Fruit fly (Drosophila melanogaster) whole organism, embryonic: ENCODE measurements around the gene neb.

Experiments used
- Antp ChIP-seq: fragments of 200-800 bp; sonication (Bioruptor generic); optimal IDR thresholded peaks from 3 replicates; lab custom pipeline; 2016; ENCODE audit warnings: missing biosample characterization, missing genetic modification characterization
- Atf6 ChIP-seq: fragments of 200-800 bp; sonication (Bioruptor generic); IDR thresholded peaks from 2 replicates; pipeline ENCODE4 v1.3.6; 2022; ENCODE audit warnings: missing biosample characterization, missing genetic modification characterization
- Bgb ChIP-seq: fragments of 200-800 bp; sonication (Bioruptor generic); IDR thresholded peaks from 2 replicates; pipeline ENCODE4 v1.3.6; 2022; ENCODE audit warnings: missing biosample characterization, missing genetic modification characterization; ENCODE audit not compliant: partially characterized antibody
- CG10147 ChIP-seq: fragments of 200-800 bp; sonication (Bioruptor generic); optimal IDR thresholded peaks from 2 replicates; lab custom pipeline; 2019; ENCODE audit warnings: missing biosample characterization, mild to moderate bottlenecking, missing genetic modification characterization, moderate library complexity
- CG10267 ChIP-seq: fragments of 200-800 bp; sonication (Bioruptor generic); optimal IDR thresholded peaks from 2 replicates; lab custom pipeline; 2018; ENCODE audit warnings: missing biosample characterization, mild to moderate bottlenecking, missing genetic modification characterization, moderate library complexity
- CG10431 ChIP-seq: fragments of 200-800 bp; sonication (Bioruptor generic); optimal IDR thresholded peaks from 3 replicates; lab custom pipeline; 2018; ENCODE audit warnings: missing biosample characterization, mild to moderate bottlenecking, missing genetic modification characterization
- CG11398 ChIP-seq: fragments of 200-800 bp; sonication (Bioruptor generic); optimal IDR thresholded peaks from 2 replicates; lab custom pipeline; 2016; ENCODE audit warnings: missing biosample characterization, missing genetic modification characterization
- CG11504 ChIP-seq: fragments of 200-800 bp; sonication (Bioruptor generic); optimal IDR thresholded peaks from 3 replicates; lab custom pipeline; 2019; ENCODE audit warnings: missing biosample characterization, mild to moderate bottlenecking, missing genetic modification characterization, moderate library complexity
- CG12104 ChIP-seq: fragments of 200-800 bp; sonication (Bioruptor generic); optimal IDR thresholded peaks from 3 replicates; lab custom pipeline; 2016; ENCODE audit warnings: missing biosample characterization, missing genetic modification characterization
- CG13296 ChIP-seq: fragments of 200-800 bp; sonication (Bioruptor generic); optimal IDR thresholded peaks from 3 replicates; lab custom pipeline; 2018; ENCODE audit warnings: missing biosample characterization, mild to moderate bottlenecking, missing genetic modification characterization
- CG14710 ChIP-seq: fragments of 200-800 bp; sonication (Bioruptor generic); optimal IDR thresholded peaks from 3 replicates; lab custom pipeline; 2019; ENCODE audit warnings: missing biosample characterization, mild to moderate bottlenecking, missing genetic modification characterization, moderate library complexity
- CG1602 ChIP-seq: fragments of 200-800 bp; sonication (Bioruptor generic); optimal IDR thresholded peaks from 3 replicates; lab custom pipeline; 2016; ENCODE audit warnings: missing biosample characterization, missing genetic modification characterization
- CG17612 ChIP-seq: fragments of 200-800 bp; sonication (Bioruptor generic); IDR thresholded peaks from 2 replicates; pipeline ENCODE4 v1.3.6; 2022; ENCODE audit warnings: missing biosample characterization, missing genetic modification characterization
- CG2712 ChIP-seq: fragments of 200-800 bp; optimal IDR thresholded peaks from 3 replicates; lab custom pipeline; 2019; ENCODE audit warnings: missing biosample characterization, mild to moderate bottlenecking, missing genetic modification characterization, moderate library complexity
- CG34376 ChIP-seq: fragments of 200-800 bp; sonication (Bioruptor generic); optimal IDR thresholded peaks from 2 replicates; lab custom pipeline; 2018; ENCODE audit warnings: missing biosample characterization, mild to moderate bottlenecking, missing genetic modification characterization
- CG4730 ChIP-seq: fragments of 200-800 bp; sonication (Bioruptor generic); IDR thresholded peaks from 2 replicates; pipeline ENCODE4 v1.3.6; 2022; ENCODE audit warnings: missing biosample characterization, missing genetic modification characterization
- CG5180 ChIP-seq: fragments of 200-800 bp; sonication (Bioruptor generic); optimal IDR thresholded peaks from 3 replicates; lab custom pipeline; 2017; ENCODE audit warnings: missing biosample characterization, missing genetic modification characterization, mild to moderate bottlenecking, moderate library complexity, missing genetic modification reagents
- CG7357 ChIP-seq: fragments of 200-800 bp; sonication (Bioruptor generic); IDR thresholded peaks from 3 replicates; pipeline ENCODE4 v1.3.6; 2022; ENCODE audit warnings: missing biosample characterization, missing genetic modification characterization
- CG7928 ChIP-seq: fragments of 200-800 bp; sonication (Bioruptor generic); optimal IDR thresholded peaks from 2 replicates; lab custom pipeline; 2017; ENCODE audit warnings: missing biosample characterization, mild to moderate bottlenecking, missing genetic modification characterization
- CG9609 ChIP-seq: fragments of 200-800 bp; sonication (Bioruptor generic); optimal IDR thresholded peaks from 3 replicates; lab custom pipeline; 2016; ENCODE audit warnings: missing biosample characterization, missing genetic modification characterization
- CG9797 ChIP-seq: fragments of 200-800 bp; sonication (Bioruptor generic); optimal IDR thresholded peaks from 3 replicates; lab custom pipeline; 2018; ENCODE audit warnings: missing biosample characterization, mild to moderate bottlenecking, missing genetic modification characterization
- CHES-1-like ChIP-seq: fragments of 200-800 bp; sonication (Bioruptor generic); optimal IDR thresholded peaks from 2 replicates; lab custom pipeline; 2016; ENCODE audit warnings: missing biosample characterization, missing genetic modification characterization
- D19A ChIP-seq: fragments of 200-800 bp; optimal IDR thresholded peaks from 3 replicates; lab custom pipeline; 2019; ENCODE audit warnings: missing biosample characterization, mild to moderate bottlenecking, missing genetic modification characterization, moderate library complexity
- Dp ChIP-seq: fragments of 200-800 bp; sonication (Bioruptor generic); optimal IDR thresholded peaks from 2 replicates; lab custom pipeline; 2018; ENCODE audit warnings: missing biosample characterization, mild to moderate bottlenecking, missing genetic modification characterization, moderate library complexity
- Elba2 ChIP-seq: fragments of 200-800 bp; sonication (Bioruptor generic); optimal IDR thresholded peaks from 3 replicates; lab custom pipeline; 2016; ENCODE audit warnings: missing biosample characterization, missing genetic modification characterization
- Hr78 ChIP-seq, 2 experiments: fragments of 200-800 bp in 1 of 2; fragments of >200 bp in 1 of 2; sonication (Bioruptor generic) in 1 of 2; optimal IDR thresholded peaks; 2 replicates each; lab custom pipeline; 2017 to 2019; ENCODE audit warnings: missing biosample characterization in 2 of 2, missing genetic modification characterization in 2 of 2, mild to moderate bottlenecking in 1 of 2, moderate library complexity in 1 of 2
- Lhr ChIP-seq: fragments of 200-800 bp; sonication (Bioruptor generic); optimal IDR thresholded peaks from 3 replicates; lab custom pipeline; 2017; ENCODE audit warnings: mild to moderate bottlenecking, missing biosample characterization, missing genetic modification reagents, missing genetic modification characterization
- Med ChIP-seq: fragments of 200-800 bp; sonication (Bioruptor generic); peaks from one replicate; lab custom pipeline; 2016; ENCODE audit warnings: missing biosample characterization, missing genetic modification characterization, mild to moderate bottlenecking, inconsistent platforms, moderate library complexity
- Nf-YA ChIP-seq: fragments of 200-800 bp; sonication (Bioruptor generic); IDR thresholded peaks from 2 replicates; pipeline ENCODE4 v1.3.6; 2022; ENCODE audit warnings: missing biosample characterization, missing genetic modification characterization
- Oli ChIP-seq: fragments of 200-800 bp; sonication (Bioruptor generic); optimal IDR thresholded peaks from 2 replicates; lab custom pipeline; 2018; ENCODE audit warnings: missing biosample characterization, mild to moderate bottlenecking, missing genetic modification characterization, moderate library complexity
- Pdp1 ChIP-seq, 2 experiments: fragments of 200-800 bp; sonication (Bioruptor generic); optimal IDR thresholded peaks; 3 replicates each; lab custom pipeline; 2016; ENCODE audit warnings: missing biosample characterization in 2 of 2, missing genetic modification characterization in 2 of 2, mild to moderate bottlenecking in 1 of 2, moderate library complexity in 1 of 2
- Sox100B ChIP-seq: fragments of 200-800 bp; sonication (Bioruptor generic); optimal IDR thresholded peaks from 3 replicates; lab custom pipeline; 2018; ENCODE audit warnings: missing biosample characterization, mild to moderate bottlenecking, missing genetic modification characterization
- chif ChIP-seq, 2 experiments: fragments of 200-800 bp; sonication (Bioruptor generic); optimal IDR thresholded peaks; 3 replicates each; lab custom pipeline; 2016; ENCODE audit warnings: missing biosample characterization in 2 of 2, missing genetic modification characterization in 2 of 2
- croc ChIP-seq: fragments of 200-800 bp; sonication (Bioruptor generic); conservative IDR thresholded peaks from 3 replicates; pipeline ENCODE4 v1.3.6; 2022; ENCODE audit warnings: missing biosample characterization, missing genetic modification characterization
- exex ChIP-seq: fragments of 200-800 bp; sonication (Bioruptor generic); optimal IDR thresholded peaks from 4 replicates; lab custom pipeline; 2018; ENCODE audit warnings: missing biosample characterization, mild to moderate bottlenecking, missing genetic modification characterization, moderate library complexity
- gfzf ChIP-seq: fragments of 200-800 bp; sonication (Bioruptor generic); optimal IDR thresholded peaks from 2 replicates; lab custom pipeline; 2016; ENCODE audit warnings: missing biosample characterization, mild to moderate bottlenecking, missing genetic modification characterization, moderate library complexity
- jing ChIP-seq: fragments of 200-800 bp; sonication (Bioruptor generic); optimal IDR thresholded peaks from 2 replicates; lab custom pipeline; 2018; ENCODE audit warnings: missing biosample characterization, mild to moderate bottlenecking, missing genetic modification characterization
- nom ChIP-seq: fragments of 200-800 bp; sonication (Bioruptor generic); optimal IDR thresholded peaks from 2 replicates; lab custom pipeline; 2017; ENCODE audit warnings: missing biosample characterization, missing genetic modification characterization, mild to moderate bottlenecking, moderate library complexity, missing genetic modification reagents
- odd ChIP-seq: fragments of 200-800 bp; sonication (Bioruptor generic); optimal IDR thresholded peaks from 2 replicates; lab custom pipeline; 2017; ENCODE audit warnings: missing biosample characterization, mild to moderate bottlenecking, missing genetic modification characterization
- peb ChIP-seq: fragments of 200-800 bp; sonication (Bioruptor generic); IDR thresholded peaks from 2 replicates; pipeline ENCODE4 v1.3.6; 2022; ENCODE audit warnings: missing biosample characterization, missing genetic modification characterization
- sens-2 ChIP-seq: fragments of 200-800 bp; sonication (Bioruptor generic); IDR thresholded peaks from 2 replicates; pipeline ENCODE4 v1.3.6; 2022; ENCODE audit warnings: missing biosample characterization, missing genetic modification characterization
- tap ChIP-seq: fragments of 200-800 bp; optimal IDR thresholded peaks from 3 replicates; lab custom pipeline; 2019; ENCODE audit warnings: missing biosample characterization, mild to moderate bottlenecking, missing genetic modification characterization, moderate library complexity
- trh ChIP-seq: fragments of 200-800 bp; sonication (Bioruptor generic); optimal IDR thresholded peaks from 2 replicates; lab custom pipeline; 2016; ENCODE audit warnings: missing biosample characterization, missing genetic modification characterization
- twi ChIP-seq: fragments of 200-800 bp; optimal IDR thresholded peaks from 2 replicates; lab custom pipeline; 2019; ENCODE audit warnings: missing biosample characterization, mild to moderate bottlenecking, missing genetic modification characterization, moderate library complexity
- wor ChIP-seq: fragments of 200-800 bp; sonication (Bioruptor generic); IDR thresholded peaks from 2 replicates; pipeline ENCODE4 v1.3.6; 2022; ENCODE audit warnings: missing biosample characterization, missing genetic modification characterization

The neb gene

dm6 chr2L:20066233-20066650, 9.3 kb upstream of the neb start, which contains the start of gene bwa (continued):
- TF ChIP-seq CG9609 (GFP tag; lab: Kevin White, UChicago), result no peak
- TF ChIP-seq CG13296 (GFP tag; lab: Kevin White, UChicago), result peak; percentile 25
- TF ChIP-seq Atf6 (GFP tag; lab: Robert Waterston, UW), result no peak
- TF ChIP-seq CHES-1-like (GFP tag; lab: Kevin White, UChicago), result peak; percentile 6
- TF ChIP-seq Bgb (GFP tag; lab: Robert Waterston, UW), result peak; percentile 29; the same call in 1 of the 2 replicates
- no peak for TF ChIP-seq peb
- TF ChIP-seq sens-2, result no peak
- TF ChIP-seq CG10431 (GFP tag; lab: Kevin White, UChicago), result no peak

dm6 chr2L:20067928-20068327, 7.6 kb upstream of the neb start:
- TF ChIP-seq exex (peak; percentile 9), Pdp1 (GFP tag; optimal IDR thresholded peaks at IDR 0.05; lab: Kevin White, UChicago) (peak in 1 of 2 experiments; percentile 47), CG10267 (tag; lab: Kevin White, UChicago) (no peak), D19A (tag; lab: Kevin White, UChicago) (peak; percentile 39), Hr78 (GFP tag; optimal IDR thresholded peaks at IDR 0.05; lab: Kevin White, UChicago) (peak in 1 of 2 experiments; percentile 64), twi (tag; lab: Kevin White, UChicago) (no peak), CG34376 (GFP tag; lab: Kevin White, UChicago) (peak; percentile 19)

- TF ChIP-seq Oli (tag; lab: Kevin White, UChicago) (no peak), Lhr (no peak), CG7928 (no peak), CG17612 (GFP tag; lab: Robert Waterston, UW) (no peak), CG10147 (GFP tag; lab: Kevin White, UChicago) (no peak), CG9797 (no peak), gfzf (GFP tag; lab: Kevin White, UChicago) (no peak), CG14710 (tag; lab: Kevin White, UChicago) (no peak), CG7357 (no peak), CG1602 (GFP tag; lab: Kevin White, UChicago) (no peak), Nf-YA (GFP tag; lab: Robert Waterston, UW) (no peak), CG12104 (GFP tag; lab: Kevin White, UChicago) (no peak), Elba2 (GFP tag; lab: Kevin White, UChicago) (no peak), wor (no peak), Antp (no peak), nom (GFP tag; lab: Kevin White, UChicago) (no peak), CHES-1-like (GFP tag; lab: Kevin White, UChicago) (no peak), chif (GFP tag; optimal IDR thresholded peaks at IDR 0.05; lab: Kevin White, UChicago) (no peak), odd (GFP tag; lab: Kevin White, UChicago) (no peak), CG5180 (peak; percentile 36), CG11504 (tag; lab: Kevin White, UChicago) (no peak), jing (GFP tag; lab: Kevin White, UChicago) (no peak), trh (GFP tag; lab: Kevin White, UChicago) (no peak), croc (GFP tag; lab: Robert Waterston, UW) (no peak), tap (tag; lab: Kevin White, UChicago) (no peak), CG2712 (no peak), Sox100B (GFP tag; lab: Kevin White, UChicago) (peak; percentile 7), Med (GFP tag; lab: Kevin White, UChicago) (peak; percentile 5), CG4730 (GFP tag; lab: Robert Waterston, UW) (no peak), Dp (GFP tag; lab: Kevin White, UChicago) (no peak), CG11398 (GFP tag; lab: Kevin White, UChicago) (no peak)
These were observed 6.2 kb upstream of the neb start for dm6 chr2L:20069158-20070016.
